Worm (Caenorhabditis elegans): ENCODE results near the gene R01E6.2.

DNA sequence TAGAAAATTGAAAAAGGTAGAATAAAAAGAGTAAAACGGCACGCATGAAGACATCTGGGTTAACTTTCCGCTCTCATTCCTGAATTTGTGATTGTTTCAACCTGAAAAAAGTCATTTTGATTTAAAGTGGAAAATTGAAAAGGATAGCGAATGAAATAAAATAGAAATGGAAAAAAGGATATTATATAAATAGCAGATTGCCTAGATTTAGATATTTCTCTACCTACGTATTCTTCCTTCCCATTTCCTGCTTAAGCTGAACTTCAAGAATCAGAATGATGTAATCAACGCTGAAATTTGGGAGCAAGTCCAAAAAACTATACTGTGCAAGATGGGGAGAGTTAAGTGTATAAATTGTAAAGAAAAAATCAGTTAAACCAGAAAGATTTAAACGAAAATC is 3.5 kb upstream of the R01E6.2 start, which contains the start of gene R01E6.7:
- TF ChIP-seq him-1 (tag; optimal IDR thresholded peaks at IDR 0.05) (no peak), dao-5 (tag; optimal IDR thresholded peaks at IDR 0.05) (no peak)

All from whole organism, L4/young adult.